Worm (Caenorhabditis elegans) whole organism, L2 larva: Measurements from ENCODE around the gene F13E9.11.

Experiments
- ZK546.5 ChIP-seq: sonication (generic microtip); optimal IDR thresholded peaks from 2 replicates; lab custom pipeline; 2017; ENCODE audit warnings: missing biosample characterization, missing genetic modification characterization
- lsy-2 ChIP-seq, 2 experiments: fragments of 150-350 bp in 1 of 2; sonication (generic microtip) in 1 of 2; optimal IDR thresholded peaks; 2 replicates each; lab custom pipeline; 2014 to 2017; ENCODE audit warnings: missing biosample characterization in 2 of 2, missing genetic modification characterization in 2 of 2
- mbf-1 ChIP-seq: sonication (generic microtip); optimal IDR thresholded peaks from 2 replicates; lab custom pipeline; 2017; ENCODE audit warnings: missing biosample characterization, missing genetic modification characterization
- nhr-11 ChIP-seq: fragments of 150-350 bp; optimal IDR thresholded peaks from 2 replicates; lab custom pipeline; 2014; ENCODE audit warnings: missing biosample characterization, missing genetic modification characterization
- unc-55 ChIP-seq: fragments of 150-350 bp; sonication (generic microtip); optimal IDR thresholded peaks from 3 replicates; lab custom pipeline; 2014; ENCODE audit warnings: missing biosample characterization, missing genetic modification reagents, missing genetic modification characterization
- unc-62 ChIP-seq: fragments of 150-350 bp; optimal IDR thresholded peaks from 2 replicates; lab custom pipeline; 2014; ENCODE audit warnings: missing biosample characterization, missing genetic modification reagents, missing genetic modification characterization

DNA sequence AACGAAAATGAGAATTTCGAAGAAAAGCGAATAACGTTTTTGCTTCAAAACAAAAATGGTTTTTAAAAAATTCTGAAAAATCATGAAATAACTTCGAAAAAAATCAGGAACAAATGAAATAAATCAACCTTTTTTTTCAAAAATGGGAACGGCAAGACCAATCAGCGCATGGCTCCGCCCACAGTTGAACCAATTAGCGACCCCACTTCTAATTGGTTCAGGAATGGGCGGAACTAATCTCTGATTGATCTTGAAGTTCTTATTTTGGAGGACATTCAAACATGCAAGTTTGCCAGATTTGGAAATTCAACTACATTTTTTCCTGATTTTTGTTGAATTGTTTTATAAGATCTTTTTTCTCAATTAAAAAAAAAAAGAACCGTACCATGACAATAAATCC lies 13.0 kb downstream of the F13E9.11 start:
- no peak for TF ChIP-seq mbf-1
- TF ChIP-seq unc-55 (GFP tag; lab: Kevin White, UChicago), result no peak
- no peak for TF ChIP-seq nhr-11
- TF ChIP-seq unc-62, result no peak
- TF ChIP-seq ZK546.5 (tag; lab: Kevin White, UChicago), result no peak
- no peak for TF ChIP-seq lsy-2 (tag; optimal IDR thresholded peaks at IDR 0.05; lab: Kevin White, UChicago)
